Worm (Caenorhabditis elegans) whole organism, L1 larva: ENCODE results near the gene str-103.

Source experiments
- C04F5.9 ChIP-seq: sonication (generic microtip); optimal IDR thresholded peaks from 2 replicates; lab custom pipeline; 2016; ENCODE audit warnings: missing genetic modification characterization, missing compliant biosample characterization
- C34B4.2 ChIP-seq: sonication (generic microtip); optimal IDR thresholded peaks from 2 replicates; lab custom pipeline; 2017; ENCODE audit warnings: mild to moderate bottlenecking, missing genetic modification characterization, missing compliant biosample characterization
- aha-1 ChIP-seq: fragments of 150-350 bp; optimal IDR thresholded peaks from 2 replicates; lab custom pipeline; 2014; ENCODE audit warnings: missing biosample characterization, missing genetic modification characterization
- alr-1 ChIP-seq: fragments of 200-800 bp; sonication (Bioruptor generic); optimal IDR thresholded peaks from 2 replicates; lab custom pipeline; 2018; ENCODE audit warnings: borderline replicate concordance, mild to moderate bottlenecking, missing genetic modification characterization, missing compliant biosample characterization
- aly-2 ChIP-seq: fragments of 150-350 bp; optimal IDR thresholded peaks from 2 replicates; lab custom pipeline; 2014; ENCODE audit warnings: missing biosample characterization, missing genetic modification characterization
- ceh-8 ChIP-seq: fragments of 200-800 bp; sonication (Bioruptor generic); optimal IDR thresholded peaks from 2 replicates; lab custom pipeline; 2018; ENCODE audit warnings: mild to moderate bottlenecking, missing genetic modification characterization, moderate library complexity, missing compliant biosample characterization
- ces-1 ChIP-seq: fragments of 150-350 bp; optimal IDR thresholded peaks from 2 replicates; lab custom pipeline; 2014; ENCODE audit warnings: missing biosample characterization, missing genetic modification reagents, missing genetic modification characterization
- dsc-1 ChIP-seq: sonication (generic microtip); optimal IDR thresholded peaks from 2 replicates; lab custom pipeline; 2016; ENCODE audit warnings: mild to moderate bottlenecking, missing genetic modification characterization, missing compliant biosample characterization
- efl-1 ChIP-seq, 4 experiments: fragments of 150-350 bp; optimal IDR thresholded peaks in 3 of 4; peaks in 1 of 4; 1 replicate in 1 of 4; 2 replicates in 3 of 4; lab custom pipeline; 2014; ENCODE audit warnings: missing biosample characterization in 2 of 4, missing genetic modification characterization in 2 of 4, missing genetic modification reagents in 2 of 4
- egl-27 ChIP-seq, 2 experiments: fragments of 150-350 bp in 1 of 2; sonication (generic microtip); optimal IDR thresholded peaks; 3 replicates each; lab custom pipeline; 2017 to 2018; ENCODE audit warnings: missing biosample characterization in 2 of 2, missing genetic modification characterization in 2 of 2, missing genetic modification reagents in 2 of 2
- elt-2 ChIP-seq: sonication (generic microtip); optimal IDR thresholded peaks from 2 replicates; lab custom pipeline; 2016; ENCODE audit warnings: missing genetic modification characterization, mild to moderate bottlenecking, inconsistent platforms, missing compliant biosample characterization, missing genetic modification reagents
- elt-3 ChIP-seq, 6 experiments: fragments of 150-350 bp in 1 of 6; sonication (generic microtip); optimal IDR thresholded peaks; 2 replicates each; lab custom pipeline; 2017 to 2018; ENCODE audit warnings: missing biosample characterization in 6 of 6, missing genetic modification characterization in 6 of 6, inconsistent platforms in 1 of 6
- hlh-17 ChIP-seq: fragments of 200-800 bp; sonication (Bioruptor generic); optimal IDR thresholded peaks from 2 replicates; lab custom pipeline; 2018; ENCODE audit warnings: missing genetic modification characterization, mild to moderate bottlenecking, missing compliant biosample characterization, moderate library complexity, borderline replicate concordance
- isw-1 ChIP-seq: fragments of 200-800 bp; sonication (Bioruptor generic); IDR thresholded peaks from 2 replicates; pipeline ENCODE4 v1.3.6; 2022; ENCODE audit warnings: missing genetic modification characterization, missing compliant biosample characterization
- jun-1 ChIP-seq: fragments of 150-350 bp; optimal IDR thresholded peaks from 2 replicates; lab custom pipeline; 2014; ENCODE audit warnings: missing biosample characterization, missing genetic modification reagents, missing genetic modification characterization
- lin-13 ChIP-seq: fragments of 150-350 bp; optimal IDR thresholded peaks from 2 replicates; lab custom pipeline; 2014; ENCODE audit warnings: missing biosample characterization, missing genetic modification reagents, missing genetic modification characterization
- lin-15B ChIP-seq: fragments of 150-350 bp; sonication (generic microtip); optimal IDR thresholded peaks from 3 replicates; lab custom pipeline; 2014; ENCODE audit warnings: missing biosample characterization, missing genetic modification characterization
- lir-3 ChIP-seq: sonication (generic microtip); optimal IDR thresholded peaks from 2 replicates; lab custom pipeline; 2016; ENCODE audit warnings: mild to moderate bottlenecking, missing genetic modification characterization, moderate library complexity, missing compliant biosample characterization; ENCODE audit not compliant: poor library complexity
- mab-9 ChIP-seq: fragments of 200-800 bp; sonication (Bioruptor generic); IDR thresholded peaks from 2 replicates; pipeline ENCODE4 v1.3.6; 2022; ENCODE audit warnings: missing genetic modification reagents, missing genetic modification characterization, missing compliant biosample characterization
- mef-2 ChIP-seq: fragments of 150-350 bp; optimal IDR thresholded peaks from 2 replicates; lab custom pipeline; 2014; ENCODE audit warnings: missing biosample characterization, missing genetic modification characterization
- mep-1 ChIP-seq: fragments of 150-350 bp; optimal IDR thresholded peaks from 2 replicates; lab custom pipeline; 2014; ENCODE audit warnings: missing biosample characterization, missing genetic modification characterization
- nhr-237 ChIP-seq: fragments of 150-350 bp; optimal IDR thresholded peaks from 2 replicates; lab custom pipeline; 2014; ENCODE audit warnings: missing biosample characterization, missing genetic modification characterization
- nhr-77 ChIP-seq: fragments of 150-350 bp; optimal IDR thresholded peaks from 2 replicates; lab custom pipeline; 2014; ENCODE audit warnings: missing biosample characterization, missing genetic modification characterization
- nhr-84 ChIP-seq: sonication (generic microtip); optimal IDR thresholded peaks from 2 replicates; lab custom pipeline; 2017; ENCODE audit warnings: missing biosample characterization, missing genetic modification characterization
- nhr-85 ChIP-seq: sonication (generic microtip); peaks from one replicate; lab custom pipeline; 2016; ENCODE audit warnings: missing genetic modification characterization, inconsistent platforms, missing compliant biosample characterization
- pag-3 ChIP-seq: sonication (generic microtip); optimal IDR thresholded peaks from 2 replicates; lab custom pipeline; 2017; ENCODE audit warnings: missing genetic modification characterization, mild to moderate bottlenecking, missing compliant biosample characterization, antibody characterized with exemption, borderline replicate concordance; ENCODE audit not compliant: insufficient read depth
- pqm-1 ChIP-seq: sonication (generic microtip); optimal IDR thresholded peaks from 3 replicates; lab custom pipeline; 2017; ENCODE audit warnings: missing biosample characterization, missing genetic modification characterization
- rnt-1 ChIP-seq: sonication (generic microtip); optimal IDR thresholded peaks from 2 replicates; lab custom pipeline; 2016; ENCODE audit warnings: mild to moderate bottlenecking, missing genetic modification characterization, moderate library complexity, missing compliant biosample characterization
- snu-23 ChIP-seq: sonication (generic microtip); optimal IDR thresholded peaks from 2 replicates; lab custom pipeline; 2016; ENCODE audit warnings: missing genetic modification characterization, missing compliant biosample characterization
- sox-4 ChIP-seq: sonication (generic microtip); optimal IDR thresholded peaks from 2 replicates; lab custom pipeline; 2016; ENCODE audit warnings: missing genetic modification characterization, missing compliant biosample characterization
- sptf-1 ChIP-seq: fragments of 150-350 bp; optimal IDR thresholded peaks from 2 replicates; lab custom pipeline; 2014; ENCODE audit warnings: missing biosample characterization, missing genetic modification characterization
- swsn-7 ChIP-seq: sonication (generic microtip); optimal IDR thresholded peaks from 2 replicates; lab custom pipeline; 2016; ENCODE audit warnings: missing genetic modification characterization, missing compliant biosample characterization
- unc-130 ChIP-seq: fragments of 150-350 bp; optimal IDR thresholded peaks from 2 replicates; lab custom pipeline; 2017; ENCODE audit warnings: missing biosample characterization, missing genetic modification characterization, inconsistent platforms
- xbp-1 ChIP-seq: sonication (generic microtip); optimal IDR thresholded peaks from 2 replicates; lab custom pipeline; 2016; ENCODE audit warnings: missing genetic modification characterization, missing compliant biosample characterization

Gene str-103

ce11 chrV:16118601-16119000, at the start of gene str-103:
TSS of gene str-103 (minus strand) at chrV:16118701.
- TF ChIP-seq C34B4.2 (tag; lab: Kevin White, UChicago) (no peak), hlh-17 (GFP tag; lab: Kevin White, UChicago) (no peak), unc-130 (tag; lab: Kevin White, UChicago) (no peak), nhr-85 (tag; lab: Kevin White, UChicago) (no peak)
- TF ChIP-seq, all 84 proteins: peak for 0

ce11 chrV:16165936-16166335, 47.4 kb upstream of the str-103 start, which contains the start of gene str-108:
TSS of gene str-108 (plus strand) at chrV:16166236.
- TF ChIP-seq pqm-1 (tag; lab: Kevin White, UChicago) (no peak), aha-1 (tag; lab: Kevin White, UChicago) (no peak), mep-1 (no peak), C04F5.9 (tag; lab: Kevin White, UChicago) (no peak), lin-13 (no peak), mef-2 (tag; lab: Kevin White, UChicago) (no peak), rnt-1 (tag; lab: Kevin White, UChicago) (no peak), dsc-1 (tag; lab: Kevin White, UChicago) (no peak), ces-1 (no peak), nhr-77 (tag; lab: Kevin White, UChicago) (no peak), C34B4.2 (tag; lab: Kevin White, UChicago) (no peak), egl-27 (tag; optimal IDR thresholded peaks at IDR 0.05; lab: Kevin White, UChicago) (no peak), sptf-1 (tag; lab: Kevin White, UChicago) (no peak), nhr-237 (no peak), mab-9 (GFP tag; lab: Robert Waterston, UW) (no peak), aly-2 (tag; lab: Kevin White, UChicago) (no peak), isw-1 (no peak)

ce11 chrV:16163719-16164118, 45.2 kb upstream of the str-103 start, which contains the start of gene F10A3.12:
TSS of gene F10A3.12 (plus strand) at chrV:16164019.
- no peak for TF ChIP-seq lin-15B (tag; lab: Kevin White, UChicago)
- TF ChIP-seq nhr-84 (tag; lab: Kevin White, UChicago), result no peak
- no peak for TF ChIP-seq pag-3 (tag; lab: Kevin White, UChicago)
- no peak for TF ChIP-seq ceh-8 (GFP tag; lab: Kevin White, UChicago)
- no peak for TF ChIP-seq mep-1
- TF ChIP-seq snu-23, result no peak
- no peak for TF ChIP-seq sox-4 (tag; lab: Kevin White, UChicago)
- no peak for TF ChIP-seq lir-3 (tag; lab: Kevin White, UChicago)
- no peak for TF ChIP-seq mab-9 (GFP tag; lab: Robert Waterston, UW)
- no peak for TF ChIP-seq xbp-1 (tag; lab: Kevin White, UChicago)
- no peak for TF ChIP-seq rnt-1 (tag; lab: Kevin White, UChicago)
- no peak for TF ChIP-seq jun-1 (tag; lab: Kevin White, UChicago)
- TF ChIP-seq, all 84 proteins: peak for 0

- TF ChIP-seq lir-3 (tag; lab: Kevin White, UChicago) (no peak), swsn-7 (tag; lab: Kevin White, UChicago) (no peak), aha-1 (tag; lab: Kevin White, UChicago) (no peak), efl-1 (optimal IDR thresholded peaks at IDR 0.05; lab: Kevin White, UChicago) (no peak), efl-1 (GFP tag; optimal IDR thresholded peaks at IDR 0.05 in 1 of 2; lab: Kevin White, UChicago) (no peak), elt-3 (tag; optimal IDR thresholded peaks at IDR 0.05; lab: Kevin White, UChicago) (no peak), alr-1 (tag; lab: Kevin White, UChicago) (no peak), ces-1 (no peak), elt-2 (tag; lab: Kevin White, UChicago) (no peak), egl-27 (tag; optimal IDR thresholded peaks at IDR 0.05; lab: Kevin White, UChicago) (no peak)
Observed at ce11 chrV:16162124-16162735, 43.7 kb upstream of the str-103 start, which contains the start of the genes str-109 and F10A3.11. TSS of gene str-109 (minus strand) at chrV:16162224. TSS of gene F10A3.11 (plus strand) at chrV:16162685.
